Worm (Caenorhabditis elegans): ENCODE data around the gene Y55B1AR.4.
A peak's percentile ranks its signal among the peaks of the same experiment; 100 is the strongest.

Y55B1AR.4 gene

ce11 chrIII:646454-646853 is 41.1 kb upstream of the Y55B1AR.4 start, which contains the start of gene orai-1:
orai-1 (plus strand) TSS chrIII:646754.
- no peak for TF ChIP-seq ttx-3 (tag; optimal IDR thresholded peaks at IDR 0.05)
- TF ChIP-seq sox-4 (tag; optimal IDR thresholded peaks at IDR 0.05): no peak
- TF ChIP-seq dmd-4 (tag; optimal IDR thresholded peaks at IDR 0.05; ENCODE audit: borderline replicate concordance): no peak
- no peak for TF ChIP-seq ceh-14 (tag; optimal IDR thresholded peaks at IDR 0.05)

- TF ChIP-seq unc-86 (tag; optimal IDR thresholded peaks at IDR 0.05) (no peak), ref-2 (tag; optimal IDR thresholded peaks at IDR 0.05) (no peak), lin-11 (tag; optimal IDR thresholded peaks at IDR 0.05) (no peak), nhr-232 (tag; optimal IDR thresholded peaks at IDR 0.05) (no peak), hlh-6 (tag; optimal IDR thresholded peaks at IDR 0.05) (no peak), Y22D7AL.16 (tag; optimal IDR thresholded peaks at IDR 0.05) (no peak), hlh-30 (tag; optimal IDR thresholded peaks at IDR 0.05; ENCODE audit: insufficient read depth) (no peak), ceh-22 (tag; optimal IDR thresholded peaks at IDR 0.05) (no peak), sox-4 (tag; optimal IDR thresholded peaks at IDR 0.05) (no peak), odd-2 (tag; optimal IDR thresholded peaks at IDR 0.05) (no peak), ceh-45 (GFP tag; IDR thresholded peaks at IDR 0.05) (no peak), ceh-31 (tag; optimal IDR thresholded peaks at IDR 0.05) (no peak), hlh-8 (tag; optimal IDR thresholded peaks at IDR 0.05) (no peak)
Measured at ce11 chrIII:644660-645059, 39.3 kb upstream of the Y55B1AR.4 start.

- TF ChIP-seq K02D7.2 (tag; optimal IDR thresholded peaks at IDR 0.05) (no peak), sox-2 (GFP tag; IDR thresholded peaks at IDR 0.05) (no peak), lin-11 (tag; optimal IDR thresholded peaks at IDR 0.05) (no peak), pax-1 (tag; optimal IDR thresholded peaks at IDR 0.05) (no peak), unc-55 (GFP tag; optimal IDR thresholded peaks at IDR 0.05) (no peak), ceh-14 (tag; optimal IDR thresholded peaks at IDR 0.05) (no peak), ceh-18 (tag; optimal IDR thresholded peaks at IDR 0.05) (no peak), hlh-13 (GFP tag; optimal IDR thresholded peaks at IDR 0.05) (no peak), sox-4 (tag; optimal IDR thresholded peaks at IDR 0.05) (no peak), ttx-3 (tag; optimal IDR thresholded peaks at IDR 0.05) (no peak), ztf-16 (tag; optimal IDR thresholded peaks at IDR 0.05) (no peak), ceh-34 (tag; optimal IDR thresholded peaks at IDR 0.05) (no peak), mec-3 (tag; optimal IDR thresholded peaks at IDR 0.05; ENCODE audit: borderline replicate concordance) (no peak), rnt-1 (tag; optimal IDR thresholded peaks at IDR 0.05) (no peak), syd-9 (tag; optimal IDR thresholded peaks at IDR 0.05) (no peak), sdc-2 (tag; optimal IDR thresholded peaks at IDR 0.05) (no peak), eyg-1 (tag; optimal IDR thresholded peaks at IDR 0.05) (no peak), ceh-6 (GFP tag; optimal IDR thresholded peaks at IDR 0.05) (no peak)
Measured at ce11 chrIII:641759-642158, 36.4 kb upstream of the Y55B1AR.4 start, which contains the start of gene W06E11.1. W06E11.1 (plus strand) TSS chrIII:642059.

- TF ChIP-seq tbx-7 (tag; optimal IDR thresholded peaks at IDR 0.05) (peak; percentile 87), unc-42 (tag; optimal IDR thresholded peaks at IDR 0.05) (peak; percentile 66), K09A11.1 (tag; optimal IDR thresholded peaks at IDR 0.05; ENCODE audit: insufficient read depth) (no peak), pag-3 (tag; optimal IDR thresholded peaks at IDR 0.05; ENCODE audit: borderline replicate concordance) (peak; percentile 22), pat-9 (tag; optimal IDR thresholded peaks at IDR 0.05) (no peak), ref-2 (tag; optimal IDR thresholded peaks at IDR 0.05) (peak; percentile 95), ceh-31 (tag; optimal IDR thresholded peaks at IDR 0.05) (peak; percentile 95), lin-11 (tag; optimal IDR thresholded peaks at IDR 0.05) (no peak), C38D4.7 (GFP tag; optimal IDR thresholded peaks at IDR 0.05) (peak; percentile 53), hlh-6 (tag; optimal IDR thresholded peaks at IDR 0.05) (no peak), sox-2 (GFP tag; IDR thresholded peaks at IDR 0.05) (no peak), F13H6.1 (tag; optimal IDR thresholded peaks at IDR 0.05) (peak; percentile 75), che-1 (tag; optimal IDR thresholded peaks at IDR 0.05) (peak; percentile 24), hlh-15 (tag; optimal IDR thresholded peaks at IDR 0.05) (peak; percentile 87), ceh-18 (tag; optimal IDR thresholded peaks at IDR 0.05) (peak; percentile 59), ceh-6 (GFP tag; optimal IDR thresholded peaks at IDR 0.05) (no peak), hlh-30 (tag; optimal IDR thresholded peaks at IDR 0.05; ENCODE audit: insufficient read depth) (no peak), C08G9.2 (tag; optimal IDR thresholded peaks at IDR 0.05) (peak; percentile 84), ets-4 (tag; optimal IDR thresholded peaks at IDR 0.05) (peak; percentile 89), ceh-30 (tag; optimal IDR thresholded peaks at IDR 0.05) (no peak), T23F11.4 (GFP tag; optimal IDR thresholded peaks at IDR 0.05) (peak; percentile 2), dve-1 (tag; optimal IDR thresholded peaks at IDR 0.05) (no peak), ceh-22 (tag; optimal IDR thresholded peaks at IDR 0.05) (no peak), elt-4 (tag; optimal IDR thresholded peaks at IDR 0.05) (no peak), gmeb-2 (tag; optimal IDR thresholded peaks at IDR 0.05) (peak; percentile 37)
Measured at ce11 chrIII:640198-640803, 35.0 kb upstream of the Y55B1AR.4 start, which contains the start of the genes tag-266 and tag-267. tag-266 (minus strand) TSS chrIII:640226. tag-267 (plus strand) TSS chrIII:640790.
